Fruit fly (Drosophila melanogaster) ovary, adult (tissue): ENCODE data around the gene CG12362.

ENCODE experiments used
- CG17801 ChIP-seq: fragments of 200-800 bp; optimal IDR thresholded peaks from 2 replicates; lab custom pipeline; 2019; ENCODE audit warnings: missing biosample characterization, mild to moderate bottlenecking, missing genetic modification characterization, moderate library complexity; ENCODE audit not compliant: partially characterized antibody

The CG12362 gene

dm6 chr3L:10412518-10412917, at the start of gene CG12362:
Gene CG12362 (plus strand): TSS chr3L:10412818.
- no peak for TF ChIP-seq CG17801 (GFP tag; lab: Kevin White, UChicago)

dm6 chr3L:10363298-10364097, 49.1 kb upstream of the CG12362 start:
- peak; percentile 98 for TF ChIP-seq CG17801 (GFP tag; lab: Kevin White, UChicago)

dm6 chr3L:10364906-10365305, 47.7 kb upstream of the CG12362 start:
- TF ChIP-seq CG17801 (GFP tag; lab: Kevin White, UChicago): no peak

- no peak for TF ChIP-seq CG17801 (GFP tag; lab: Kevin White, UChicago)
Observed at dm6 chr3L:10365641-10366275, 46.9 kb upstream of the CG12362 start.

- no peak for TF ChIP-seq CG17801 (GFP tag; lab: Kevin White, UChicago)
Observed at dm6 chr3L:10366464-10366863, 46.2 kb upstream of the CG12362 start.

- no peak for TF ChIP-seq CG17801 (GFP tag; lab: Kevin White, UChicago)
Observed at dm6 chr3L:10367729-10368128, 44.9 kb upstream of the CG12362 start.

dm6 chr3L:10368817-10369216, 43.8 kb upstream of the CG12362 start:
- TF ChIP-seq CG17801 (GFP tag; lab: Kevin White, UChicago): peak; percentile 3

- no peak for TF ChIP-seq CG17801 (GFP tag; lab: Kevin White, UChicago)
Observed at dm6 chr3L:10370261-10370921, 42.2 kb upstream of the CG12362 start.

- no peak for TF ChIP-seq CG17801 (GFP tag; lab: Kevin White, UChicago)
Observed at dm6 chr3L:10371180-10371579, 41.4 kb upstream of the CG12362 start.

- TF ChIP-seq CG17801 (GFP tag; lab: Kevin White, UChicago): no peak
Observed at dm6 chr3L:10372195-10372594, 40.4 kb upstream of the CG12362 start.

- no peak for TF ChIP-seq CG17801 (GFP tag; lab: Kevin White, UChicago)
Observed at dm6 chr3L:10372741-10373140, 39.9 kb upstream of the CG12362 start.

- TF ChIP-seq CG17801 (GFP tag; lab: Kevin White, UChicago): no peak
Observed at dm6 chr3L:10375619-10376018, 37.0 kb upstream of the CG12362 start.

dm6 chr3L:10376670-10377069, 35.9 kb upstream of the CG12362 start:
- TF ChIP-seq CG17801 (GFP tag; lab: Kevin White, UChicago): no peak

dm6 chr3L:10377984-10378383, 34.6 kb upstream of the CG12362 start:
- no peak for TF ChIP-seq CG17801 (GFP tag; lab: Kevin White, UChicago)

dm6 chr3L:10381275-10381674, 31.3 kb upstream of the CG12362 start:
- no peak for TF ChIP-seq CG17801 (GFP tag; lab: Kevin White, UChicago)
